Worm (Caenorhabditis elegans): ENCODE results near the gene iff-2.

iff-2 gene

DNA sequence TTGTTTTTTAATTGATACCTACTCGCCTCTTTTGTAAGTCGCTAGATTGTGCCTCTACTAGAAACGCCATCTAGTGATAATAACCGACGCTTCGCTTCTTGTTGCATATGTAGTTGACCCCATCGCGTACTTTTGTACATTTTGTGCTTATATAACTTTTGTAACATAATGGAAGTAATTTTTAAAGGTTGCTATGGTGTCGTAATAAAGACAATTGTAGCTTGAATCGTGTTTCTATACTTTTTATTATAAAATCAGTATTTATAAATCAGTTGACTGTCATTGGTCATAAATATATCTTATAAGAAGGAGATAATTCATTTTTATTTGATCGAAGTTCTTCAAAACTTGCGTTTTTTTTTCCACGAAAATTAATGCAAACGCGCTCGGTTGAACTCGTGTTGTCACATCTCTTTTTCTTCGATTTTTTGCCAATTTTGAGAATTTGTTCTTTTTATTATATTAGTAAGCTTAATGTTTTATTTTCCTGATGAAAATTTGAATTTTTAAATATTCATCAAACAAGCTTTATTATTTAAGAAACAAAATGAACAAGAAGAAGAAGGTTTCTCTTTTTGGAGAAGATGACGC, 16.4 kb upstream of the iff-2 start, which contains the start of gene F54C9.9 (continued):
- TF ChIP-seq rpc-1 (optimal IDR thresholded peaks at IDR 0.05) (no peak), rpc-1 (tag; optimal IDR thresholded peaks at IDR 0.05) (peak; percentile 0), C06A6.2 (GFP tag; conservative IDR thresholded peaks at IDR 0.05) (no peak), Y53G8AR.9 (GFP tag; conservative IDR thresholded peaks at IDR 0.05) (peak; percentile 71), ceh-100 (GFP tag; IDR thresholded peaks at IDR 0.05) (peak; percentile 50; the same call in 1 of the 2 replicates), him-1 (tag; optimal IDR thresholded peaks at IDR 0.05) (peak; percentile 23), ama-1 (optimal IDR thresholded peaks at IDR 0.05) (no peak), ama-1 (GFP tag; optimal IDR thresholded peaks at IDR 0.05) (peak in 1 of 2 experiments; percentile 77), ceh-27 (GFP tag; optimal IDR thresholded peaks at IDR 0.05) (no peak), xnd-1 (tag; optimal IDR thresholded peaks at IDR 0.05) (peak; percentile 33)

DNA sequence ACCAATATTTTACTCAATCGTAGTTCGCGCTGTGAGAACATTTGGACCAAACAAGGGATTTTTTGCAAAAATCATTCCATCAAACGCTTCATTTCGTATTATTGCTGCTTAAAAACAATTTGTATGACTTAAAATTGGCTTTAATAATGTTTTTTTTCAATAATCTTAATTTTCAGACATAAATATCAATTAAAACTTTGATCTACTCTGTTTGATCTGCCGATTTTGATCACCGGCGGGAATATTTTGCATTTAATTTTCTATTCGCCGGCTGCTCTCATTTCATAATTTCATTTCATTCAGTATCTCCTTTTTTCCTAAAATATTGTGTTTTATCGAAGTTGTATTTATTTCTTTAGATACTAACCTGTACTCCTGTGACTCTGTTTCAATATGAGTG, 14.0 kb upstream of the iff-2 start, which contains the start of gene puf-5:
Gene puf-5 (plus strand): TSS at position 358 of the 400 bp plus-strand sequence.
- TF ChIP-seq C17E4.6 (GFP tag; IDR thresholded peaks at IDR 0.05) (no peak), attf-3 (GFP tag; conservative IDR thresholded peaks at IDR 0.05) (no peak), F52B5.7 (tag; optimal IDR thresholded peaks at IDR 0.05) (no peak), F55B11.4 (tag; optimal IDR thresholded peaks at IDR 0.05; ENCODE audit: borderline replicate concordance, insufficient read depth) (no peak), ekl-4 (GFP tag; IDR thresholded peaks at IDR 0.05) (0 out of 2 replicates have a peak, but pooled peaks have one; percentile 41), ceh-40 (GFP tag; IDR thresholded peaks at IDR 0.05) (no peak), lin-54 (GFP tag; optimal IDR thresholded peaks at IDR 0.05) (peak; percentile 44), dox-1 (GFP tag; IDR thresholded peaks at IDR 0.05) (0 out of 2 replicates have a peak, but pooled peaks have one; percentile 11), F49E8.2 (tag; optimal IDR thresholded peaks at IDR 0.05; ENCODE audit: insufficient read depth) (peak; percentile 73), unc-130 (GFP tag; optimal IDR thresholded peaks at IDR 0.05) (peak; percentile 29), lsy-27 (tag; optimal IDR thresholded peaks at IDR 0.05; ENCODE audit: borderline replicate concordance, insufficient read depth) (no peak), Y95B8A.8 (GFP tag; IDR thresholded peaks at IDR 0.05) (0 out of 2 replicates have a peak, but pooled peaks have one; percentile 56), hlh-26 (GFP tag; conservative IDR thresholded peaks at IDR 0.05) (no peak), F23B12.7 (tag; optimal IDR thresholded peaks at IDR 0.05; ENCODE audit: insufficient read depth) (no peak), D2030.7 (GFP tag; IDR thresholded peaks at IDR 0.05) (peak; percentile 79), hsf-1 (GFP tag; IDR thresholded peaks at IDR 0.05) (peak; percentile 65; the same call in 1 of the 2 replicates), sdz-38 (tag; optimal IDR thresholded peaks at IDR 0.05) (no peak), B0336.3 (GFP tag; IDR thresholded peaks at IDR 0.05) (no peak), bed-2 (GFP tag; IDR thresholded peaks at IDR 0.05) (no peak), efl-1 (GFP tag; optimal IDR thresholded peaks at IDR 0.05) (peak; percentile 95), lin-35 (GFP tag; optimal IDR thresholded peaks at IDR 0.05) (peak in 1 of 3 experiments; percentile 2), snpc-4 (GFP tag; optimal IDR thresholded peaks at IDR 0.05) (peak; percentile 21), snpc-4 (tag; optimal IDR thresholded peaks at IDR 0.05) (peak in 1 of 4 experiments; percentile 22), madf-8 (GFP tag; conservative IDR thresholded peaks at IDR 0.05) (peak; percentile 88), F33H1.4 (GFP tag; IDR thresholded peaks at IDR 0.05) (peak; percentile 67), snpc-1.1 (tag; optimal IDR thresholded peaks at IDR 0.05; ENCODE audit: insufficient read depth) (peak; percentile 78), dpl-1 (GFP tag; optimal IDR thresholded peaks at IDR 0.05) (peak; percentile 63), snpc-1.3 (tag; optimal IDR thresholded peaks at IDR 0.05; ENCODE audit: insufficient read depth) (peak; percentile 17), ets-4 (GFP tag; optimal IDR thresholded peaks at IDR 0.05) (no peak), madf-6 (GFP tag; IDR thresholded peaks at IDR 0.05) (peak; percentile 94), nfya-2 (GFP tag; IDR thresholded peaks at IDR 0.05) (no peak), tlf-1 (GFP tag; optimal IDR thresholded peaks at IDR 0.05) (peak; percentile 25), tbp1 (GFP tag; optimal IDR thresholded peaks at IDR 0.05) (peak; percentile 15), lsl-1 (GFP tag; optimal IDR thresholded peaks at IDR 0.05) (peak; percentile 88), xnd-1 (tag; optimal IDR thresholded peaks at IDR 0.05) (peak; percentile 85), ztf-25 (GFP tag; IDR thresholded peaks at IDR 0.05) (no peak), snpc-3.4 (tag; optimal IDR thresholded peaks at IDR 0.05) (peak; percentile 78)
